Worm (Caenorhabditis elegans) whole organism, L4/young adult: Measurements from ENCODE around the gene C12D12.1.

Source experiments
- W03F9.2 ChIP-seq: fragments of 150-350 bp; optimal IDR thresholded peaks from 2 replicates; lab custom pipeline; 2014; ENCODE audit warnings: missing biosample characterization, missing genetic modification characterization
- dao-5 ChIP-seq: sonication (generic microtip); optimal IDR thresholded peaks from 2 replicates; lab custom pipeline; 2016; ENCODE audit warnings: missing genotype, missing genetic modification characterization, moderate library complexity, missing compliant biosample characterization
- him-1 ChIP-seq: sonication (generic microtip); optimal IDR thresholded peaks from 2 replicates; lab custom pipeline; 2016; ENCODE audit warnings: missing genotype, missing genetic modification reagents, missing genetic modification characterization, missing compliant biosample characterization

DNA sequence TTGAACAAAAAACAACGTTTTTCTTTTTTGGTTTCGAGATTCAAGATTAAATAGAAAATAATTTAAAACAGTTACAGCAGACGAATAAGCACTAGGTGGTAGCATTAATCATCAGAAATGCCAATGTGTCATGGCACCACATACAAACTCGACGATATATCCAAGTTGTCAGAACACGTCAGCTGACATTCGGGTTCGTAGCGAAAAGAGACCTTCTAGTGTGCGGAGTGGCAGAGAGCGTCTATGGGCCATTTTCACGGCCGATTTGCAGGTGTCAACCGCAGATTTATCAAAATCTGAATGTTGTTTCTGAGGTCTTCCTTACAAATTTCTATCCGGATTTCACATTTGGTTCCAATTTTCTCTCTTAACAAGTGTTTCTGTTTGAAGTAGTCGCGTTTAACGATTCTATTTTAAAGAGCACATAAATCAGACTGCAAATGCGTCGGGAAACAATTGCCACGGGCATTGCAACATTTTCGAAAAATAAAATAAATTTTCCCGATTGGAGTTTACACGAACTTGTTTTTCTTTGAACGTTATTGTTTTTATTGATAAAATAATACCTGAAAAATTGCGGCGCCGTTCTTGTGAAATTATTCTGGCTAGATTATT, 10.9 kb upstream of the C12D12.1 start:
- TF ChIP-seq dao-5: no peak
- TF ChIP-seq him-1 (tag; lab: Kevin White, UChicago): no peak
- no peak for TF ChIP-seq W03F9.2
